Fruit fly (Drosophila melanogaster) whole organism, prepupa: ENCODE data around the gene svp.

Source experiments
- Blimp-1 ChIP-seq: fragments of 200-800 bp; sonication (Bioruptor generic); optimal IDR thresholded peaks from 3 replicates; lab custom pipeline; 2017; ENCODE audit warnings: missing biosample characterization, missing genetic modification characterization, mild to moderate bottlenecking, moderate library complexity, missing genetic modification reagents
- CG1621 ChIP-seq: fragments of 200-800 bp; sonication (Bioruptor generic); optimal IDR thresholded peaks from 3 replicates; lab custom pipeline; 2018; ENCODE audit warnings: missing biosample characterization, mild to moderate bottlenecking, missing genetic modification characterization
- CG34406 ChIP-seq: fragments of 200-800 bp; sonication (Bioruptor generic); optimal IDR thresholded peaks from 3 replicates; lab custom pipeline; 2016; ENCODE audit warnings: missing biosample characterization, missing genetic modification characterization
- CG6808 ChIP-seq: fragments of 200-800 bp; sonication (Bioruptor generic); optimal IDR thresholded peaks from 3 replicates; lab custom pipeline; 2017; ENCODE audit warnings: missing biosample characterization, missing genetic modification characterization, mild to moderate bottlenecking, moderate library complexity, missing genetic modification reagents
- CG8119 ChIP-seq: fragments of 200-800 bp; sonication (Bioruptor generic); IDR thresholded peaks from 3 replicates; pipeline ENCODE4 v1.3.6; 2022; ENCODE audit warnings: missing biosample characterization, missing genetic modification characterization
- Eip75B ChIP-seq: fragments of 200-800 bp; sonication (Bioruptor generic); optimal IDR thresholded peaks from 3 replicates; lab custom pipeline; 2016; ENCODE audit warnings: missing biosample characterization, missing genetic modification characterization
- OdsH ChIP-seq: fragments of 200-800 bp; sonication (Bioruptor generic); optimal IDR thresholded peaks from 3 replicates; lab custom pipeline; 2016; ENCODE audit warnings: missing biosample characterization, missing genetic modification characterization
- Sox102F ChIP-seq: fragments of 200-800 bp; sonication (Bioruptor generic); optimal IDR thresholded peaks from 2 replicates; lab custom pipeline; 2016; ENCODE audit warnings: missing biosample characterization, mild to moderate bottlenecking, missing genetic modification characterization
- achi ChIP-seq: fragments of 200-800 bp; sonication (Bioruptor generic); optimal IDR thresholded peaks from 3 replicates; lab custom pipeline; 2016; ENCODE audit warnings: missing biosample characterization, missing genetic modification characterization
- acj6 ChIP-seq: fragments of 200-800 bp; sonication (Bioruptor generic); optimal IDR thresholded peaks from 3 replicates; lab custom pipeline; 2016; ENCODE audit warnings: missing biosample characterization, missing genetic modification characterization
- dac ChIP-seq: fragments of 200-800 bp; sonication (Bioruptor generic); optimal IDR thresholded peaks from 2 replicates; lab custom pipeline; 2017; ENCODE audit warnings: missing biosample characterization, mild to moderate bottlenecking, missing genetic modification characterization
- fd59A ChIP-seq: fragments of 200-800 bp; sonication (Bioruptor generic); optimal IDR thresholded peaks from 2 replicates; lab custom pipeline; 2017; ENCODE audit warnings: missing biosample characterization, mild to moderate bottlenecking, missing genetic modification characterization, missing genetic modification reagents
- fd85E ChIP-seq: fragments of 200-800 bp; sonication (Bioruptor generic); optimal IDR thresholded peaks from 3 replicates; lab custom pipeline; 2016; ENCODE audit warnings: missing biosample characterization, missing genetic modification characterization
- vri ChIP-seq: fragments of 200-800 bp; sonication (Bioruptor generic); optimal IDR thresholded peaks from 3 replicates; lab custom pipeline; 2016; ENCODE audit warnings: missing biosample characterization, mild to moderate bottlenecking, missing genetic modification characterization

- TF ChIP-seq Blimp-1 (GFP tag; lab: Kevin White, UChicago) (no peak), CG1621 (no peak), CG34406 (no peak), fd59A (GFP tag; lab: Kevin White, UChicago) (no peak), vri (GFP tag; lab: Kevin White, UChicago) (no peak), Sox102F (GFP tag; lab: Kevin White, UChicago) (no peak), dac (GFP tag; lab: Kevin White, UChicago) (no peak), acj6 (GFP tag; lab: Kevin White, UChicago) (no peak), OdsH (GFP tag; lab: Kevin White, UChicago) (no peak), CG6808 (no peak), achi (GFP tag; lab: Kevin White, UChicago) (no peak), CG8119 (no peak), fd85E (GFP tag; lab: Kevin White, UChicago) (no peak), Eip75B (no peak)
Observed at dm6 chr3R:12279019-12279418, 20.5 kb downstream of the svp start.
